Fruit fly (Drosophila melanogaster) Kc167 (cell line): ENCODE data around the gene CG45071.

Source experiments
- Myc ChIP-seq: fragments of >200 bp; optimal IDR thresholded peaks from 2 replicates; lab custom pipeline; 2017; ENCODE audit warnings: missing external identifiers
- Sin3A ChIP-seq: fragments of >200 bp; optimal IDR thresholded peaks from 2 replicates; lab custom pipeline; 2018; ENCODE audit warnings: missing external identifiers
- h ChIP-seq: fragments of >200 bp; optimal IDR thresholded peaks from 3 replicates; lab custom pipeline; 2018; ENCODE audit warnings: missing external identifiers
- insv ChIP-seq: fragments of >200 bp; optimal IDR thresholded peaks from 3 replicates; lab custom pipeline; 2018; ENCODE audit warnings: missing external identifiers
- psq ChIP-seq: fragments of >200 bp; optimal IDR thresholded peaks from 2 replicates; lab custom pipeline; 2017; ENCODE audit warnings: missing external identifiers
- ttk ChIP-seq: sonication (Bioruptor generic); optimal IDR thresholded peaks from 2 replicates; lab custom pipeline; 2017; ENCODE audit warnings: missing external identifiers

Gene CG45071

dm6 chr3L:15125717-15126116 lies 20.0 kb downstream of the CG45071 start:
- no peak for TF ChIP-seq psq
- TF ChIP-seq insv (lab: Kevin White, UChicago), result no peak
- TF ChIP-seq Sin3A (lab: Kevin White, UChicago), result no peak
- TF ChIP-seq Myc (lab: Kevin White, UChicago), result no peak
- TF ChIP-seq h (lab: Kevin White, UChicago), result no peak
- no peak for TF ChIP-seq ttk (lab: Kevin White, UChicago)

dm6 chr3L:15131278-15131677 lies 25.6 kb downstream of the CG45071 start, which contains the start of gene CG13457:
TSS of gene CG13457 (minus strand) at chr3L:15131378.
- no peak for TF ChIP-seq psq
- no peak for TF ChIP-seq Myc (lab: Kevin White, UChicago)
- TF ChIP-seq h (lab: Kevin White, UChicago), result no peak
- no peak for TF ChIP-seq Sin3A (lab: Kevin White, UChicago)
- no peak for TF ChIP-seq ttk (lab: Kevin White, UChicago)
- TF ChIP-seq insv (lab: Kevin White, UChicago), result no peak

dm6 chr3L:15136659-15137572 lies 31.2 kb downstream of the CG45071 start, which contains the start of gene CG12316:
TSS of gene CG12316 (minus strand) at chr3L:15136934.
- TF ChIP-seq h (lab: Kevin White, UChicago) (no peak), psq (no peak), ttk (lab: Kevin White, UChicago) (no peak), insv (lab: Kevin White, UChicago) (no peak), Myc (lab: Kevin White, UChicago) (no peak), Sin3A (lab: Kevin White, UChicago) (no peak)

- no peak for TF ChIP-seq Sin3A (lab: Kevin White, UChicago)
- no peak for TF ChIP-seq Myc (lab: Kevin White, UChicago)
- no peak for TF ChIP-seq ttk (lab: Kevin White, UChicago)
- no peak for TF ChIP-seq insv (lab: Kevin White, UChicago)
- no peak for TF ChIP-seq h (lab: Kevin White, UChicago)
- TF ChIP-seq psq, result no peak
These were observed 32.1 kb downstream of the CG45071 start for dm6 chr3L:15137790-15138189.

- no peak for TF ChIP-seq Sin3A (lab: Kevin White, UChicago)
- TF ChIP-seq ttk (lab: Kevin White, UChicago), result no peak
- TF ChIP-seq insv (lab: Kevin White, UChicago), result no peak
- no peak for TF ChIP-seq Myc (lab: Kevin White, UChicago)
- no peak for TF ChIP-seq h (lab: Kevin White, UChicago)
- no peak for TF ChIP-seq psq
These were observed 34.7 kb downstream of the CG45071 start for dm6 chr3L:15140268-15140957.

dm6 chr3L:15141118-15142003 lies 35.7 kb downstream of the CG45071 start:
- TF ChIP-seq ttk (lab: Kevin White, UChicago), result no peak
- no peak for TF ChIP-seq psq
- no peak for TF ChIP-seq h (lab: Kevin White, UChicago)
- no peak for TF ChIP-seq insv (lab: Kevin White, UChicago)
- no peak for TF ChIP-seq Sin3A (lab: Kevin White, UChicago)
- TF ChIP-seq Myc (lab: Kevin White, UChicago), result no peak

dm6 chr3L:15142004-15142890 lies 36.6 kb downstream of the CG45071 start, which contains the start of gene Pdi:
TSS of gene Pdi (minus strand) at chr3L:15142840.
- TF ChIP-seq psq (no peak), Sin3A (lab: Kevin White, UChicago) (no peak), Myc (lab: Kevin White, UChicago) (no peak), ttk (lab: Kevin White, UChicago) (no peak), insv (lab: Kevin White, UChicago) (no peak), h (lab: Kevin White, UChicago) (no peak)

- TF ChIP-seq ttk (lab: Kevin White, UChicago) (no peak), psq (no peak), h (lab: Kevin White, UChicago) (no peak), Sin3A (lab: Kevin White, UChicago) (no peak)
These were observed 37.4 kb downstream of the CG45071 start for dm6 chr3L:15143108-15143507.

dm6 chr3L:15143638-15144600 lies 38.2 kb downstream of the CG45071 start, which contains the start of the genes CG32147 and Pex3:
TSS of gene CG32147 (minus strand) at chr3L:15144059.
TSS of gene Pex3 (plus strand) at chr3L:15144355.
- TF ChIP-seq h (lab: Kevin White, UChicago), result no peak
- no peak for TF ChIP-seq psq
- TF ChIP-seq ttk (lab: Kevin White, UChicago), result no peak
- no peak for TF ChIP-seq Sin3A (lab: Kevin White, UChicago)
- TF ChIP-seq Myc (lab: Kevin White, UChicago), result no peak
- TF ChIP-seq insv (lab: Kevin White, UChicago), result no peak
